Worm (Caenorhabditis elegans) whole organism, L3 larva: ENCODE results near the gene T14G11.1.

Experiments
- ceh-9 ChIP-seq: sonication (generic microtip); optimal IDR thresholded peaks from 2 replicates; lab custom pipeline; 2018; ENCODE audit warnings: missing biosample characterization, missing genetic modification characterization
- lin-15B ChIP-seq: fragments of 150-350 bp; optimal IDR thresholded peaks from 2 replicates; lab custom pipeline; 2014; ENCODE audit warnings: missing biosample characterization, missing genetic modification characterization
- lin-39 ChIP-seq: fragments of 150-350 bp; optimal IDR thresholded peaks from 2 replicates; lab custom pipeline; 2018; ENCODE audit warnings: missing biosample characterization, missing genetic modification reagents, missing genetic modification characterization
- tbx-2 ChIP-seq: sonication (generic microtip); optimal IDR thresholded peaks from 2 replicates; lab custom pipeline; 2016; ENCODE audit warnings: mild to moderate bottlenecking, missing genetic modification characterization, missing compliant biosample characterization

DNA sequence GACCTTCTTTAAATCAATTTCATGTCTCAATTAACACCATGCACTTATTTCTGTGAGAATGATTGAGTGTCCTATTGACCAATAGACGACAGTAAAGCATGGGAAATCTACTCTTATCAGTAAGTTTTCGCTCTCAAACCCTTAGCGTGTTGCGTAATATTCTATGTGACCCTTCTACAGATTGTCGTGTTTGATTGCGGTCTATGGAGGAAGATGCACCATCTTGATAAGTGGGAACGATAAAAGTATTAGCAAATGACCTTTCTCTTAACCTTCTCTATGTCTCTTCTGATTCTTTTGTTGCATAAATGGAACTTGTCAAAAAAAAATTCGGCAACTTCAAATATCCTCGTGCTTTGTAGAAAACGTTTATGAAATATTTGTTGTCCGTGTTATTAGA, 15.1 kb downstream of the T14G11.1 start:
- TF ChIP-seq ceh-9 (no peak), tbx-2 (tag; lab: Kevin White, UChicago) (no peak), lin-15B (no peak), lin-39 (tag; lab: Kevin White, UChicago) (no peak)
